Fruit fly (Drosophila melanogaster): ENCODE data around the gene PolA2.

PolA2 gene

DNA sequence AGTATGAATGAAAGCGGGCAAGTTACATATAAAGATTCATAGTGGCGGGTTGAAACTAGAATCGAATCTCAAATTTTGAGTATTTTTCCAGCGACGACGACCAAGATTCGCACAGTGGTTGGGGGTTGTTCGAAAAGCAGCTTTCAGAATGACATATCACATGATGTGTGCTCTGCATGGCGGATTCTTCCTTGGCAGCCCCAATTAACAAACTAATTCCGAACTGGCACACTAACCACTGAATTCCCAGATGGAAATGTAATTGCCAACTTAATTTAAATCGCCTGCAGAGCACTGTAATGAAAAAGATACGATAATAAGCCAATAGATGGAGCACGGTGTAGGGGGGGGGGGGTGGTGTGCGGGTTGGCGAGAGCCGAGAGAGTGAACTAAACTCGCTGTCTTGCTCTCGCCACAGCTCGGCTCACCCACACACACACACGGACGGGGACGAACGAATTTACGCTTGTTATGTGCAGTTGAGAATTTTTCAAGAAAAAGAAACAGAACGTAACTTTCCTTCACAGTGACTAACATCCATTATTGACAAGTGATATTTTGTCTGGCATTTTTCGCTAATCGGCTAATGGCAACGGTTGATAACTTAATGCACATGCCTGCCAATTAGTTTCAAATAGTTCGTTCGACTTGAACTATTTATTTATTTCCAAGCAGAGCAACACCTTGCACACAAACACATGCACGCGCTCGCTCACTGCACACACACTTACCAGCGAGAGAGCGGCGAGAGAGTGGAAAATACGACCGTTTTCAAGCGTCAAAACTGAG is 42.3 kb downstream of the PolA2 start:
- no peak for TF ChIP-seq dl (GFP tag; optimal IDR thresholded peaks at IDR 0.05; ENCODE audit: insufficient read depth in 1 of 2, partially characterized antibody in 2 of 2)
- TF ChIP-seq tai (GFP tag; optimal IDR thresholded peaks at IDR 0.05) = no peak
- TF ChIP-seq fru (GFP tag; optimal IDR thresholded peaks at IDR 0.05) = peak; percentile 97
- TF ChIP-seq Mio (GFP tag; optimal IDR thresholded peaks at IDR 0.05) = peak; percentile 91
- TF ChIP-seq dmrt93B (GFP tag; optimal IDR thresholded peaks at IDR 0.05) = peak; percentile 87
- TF ChIP-seq foxo (GFP tag; optimal IDR thresholded peaks at IDR 0.05) = peak; percentile 83 to 98
- peak; percentile 88 for TF ChIP-seq HLH106 (tag; optimal IDR thresholded peaks at IDR 0.05)
- peak; percentile 92 for TF ChIP-seq psq (GFP tag; optimal IDR thresholded peaks at IDR 0.05)
- no peak for TF ChIP-seq pan (optimal IDR thresholded peaks at IDR 0.05)
- peak; percentile 92 for TF ChIP-seq CG32264 (GFP tag; optimal IDR thresholded peaks at IDR 0.05)
- no peak for TF ChIP-seq Dfd (GFP tag; optimal IDR thresholded peaks at IDR 0.05)
- TF ChIP-seq Hr78 (GFP tag; optimal IDR thresholded peaks at IDR 0.05) = no peak
- TF ChIP-seq sage (GFP tag; optimal IDR thresholded peaks at IDR 0.05) = peak; percentile 88
- peak; percentile 98 for TF ChIP-seq rgr (GFP tag; optimal IDR thresholded peaks at IDR 0.05)
- TF ChIP-seq Jra (GFP tag; optimal IDR thresholded peaks at IDR 0.05) = peak; percentile 80
- peak; percentile 14 for TF ChIP-seq Abd-B (GFP tag; optimal IDR thresholded peaks at IDR 0.05)
- peak; percentile 40 for TF ChIP-seq Dif (GFP tag; optimal IDR thresholded peaks at IDR 0.05; ENCODE audit: partially characterized antibody)
- peak; percentile 18 for TF ChIP-seq jim (GFP tag; optimal IDR thresholded peaks at IDR 0.05)
- TF ChIP-seq GATAd (GFP tag; optimal IDR thresholded peaks at IDR 0.05) = no peak
- peak; percentile 99 for TF ChIP-seq woc (GFP tag; optimal IDR thresholded peaks at IDR 0.05)
- TF ChIP-seq Sp1 (GFP tag; optimal IDR thresholded peaks at IDR 0.05) = peak; percentile 92
- peak; percentile 36 for TF ChIP-seq Hr83 (GFP tag; optimal IDR thresholded peaks at IDR 0.05; ENCODE audit: poor library complexity, severe bottlenecking)
- TF ChIP-seq usp (GFP tag; optimal IDR thresholded peaks at IDR 0.05) = no peak
- peak; percentile 66 for TF ChIP-seq Rel (GFP tag; optimal IDR thresholded peaks at IDR 0.05)
- TF ChIP-seq Rel (tag; optimal IDR thresholded peaks at IDR 0.05) = peak; percentile 54
- peak; percentile 93 for TF ChIP-seq Hnf4 (GFP tag; optimal IDR thresholded peaks at IDR 0.05)
- TF ChIP-seq CG9705 (GFP tag; optimal IDR thresholded peaks at IDR 0.05) = peak; percentile 35
- TF ChIP-seq N (GFP tag; optimal IDR thresholded peaks at IDR 0.05) = peak; percentile 47
- no peak for TF ChIP-seq Myc (optimal IDR thresholded peaks at IDR 0.05)
- peak; percentile 97 for TF ChIP-seq br (GFP tag; optimal IDR thresholded peaks at IDR 0.05)
- TF ChIP-seq OdsH (GFP tag; optimal IDR thresholded peaks at IDR 0.05) = peak; percentile 97
- TF ChIP-seq h (GFP tag; optimal IDR thresholded peaks at IDR 0.05) = peak; percentile 97
- peak; percentile 73 for TF ChIP-seq sv (GFP tag; optimal IDR thresholded peaks at IDR 0.05)
- TF ChIP-seq CrebA (GFP tag; optimal IDR thresholded peaks at IDR 0.05; ENCODE audit: borderline replicate concordance) = no peak
- peak; percentile 97 for TF ChIP-seq ey (GFP tag; optimal IDR thresholded peaks at IDR 0.05)
- TF ChIP-seq dsf (GFP tag; optimal IDR thresholded peaks at IDR 0.05; ENCODE audit: borderline replicate concordance) = peak; percentile 36
- no peak for TF ChIP-seq Vsx2 (GFP tag; optimal IDR thresholded peaks at IDR 0.05; ENCODE audit: partially characterized antibody)

dm6 chr3R:27281811-27282131 is 42.8 kb downstream of the PolA2 start:
- TF ChIP-seq N (GFP tag; optimal IDR thresholded peaks at IDR 0.05) = no peak
- no peak for TF ChIP-seq usp (GFP tag; optimal IDR thresholded peaks at IDR 0.05)
- no peak for TF ChIP-seq Hnf4 (GFP tag; optimal IDR thresholded peaks at IDR 0.05)
- TF ChIP-seq dmrt93B (GFP tag; optimal IDR thresholded peaks at IDR 0.05) = no peak
- no peak for TF ChIP-seq woc (GFP tag; optimal IDR thresholded peaks at IDR 0.05)
- no peak for TF ChIP-seq Abd-B (GFP tag; optimal IDR thresholded peaks at IDR 0.05)
- no peak for TF ChIP-seq Hr78 (GFP tag; optimal IDR thresholded peaks at IDR 0.05)
- TF ChIP-seq dsf (GFP tag; optimal IDR thresholded peaks at IDR 0.05; ENCODE audit: borderline replicate concordance) = no peak
- no peak for TF ChIP-seq h (GFP tag; optimal IDR thresholded peaks at IDR 0.05)
- no peak for TF ChIP-seq Vsx2 (GFP tag; optimal IDR thresholded peaks at IDR 0.05; ENCODE audit: partially characterized antibody)
- no peak for TF ChIP-seq Sp1 (GFP tag; optimal IDR thresholded peaks at IDR 0.05)
- TF ChIP-seq psq (GFP tag; optimal IDR thresholded peaks at IDR 0.05) = no peak
- no peak for TF ChIP-seq jim (GFP tag; optimal IDR thresholded peaks at IDR 0.05)
- TF ChIP-seq tai (GFP tag; optimal IDR thresholded peaks at IDR 0.05) = no peak
- no peak for TF ChIP-seq Jra (GFP tag; optimal IDR thresholded peaks at IDR 0.05)
- TF ChIP-seq dl (GFP tag; optimal IDR thresholded peaks at IDR 0.05; ENCODE audit: insufficient read depth in 1 of 2, partially characterized antibody in 2 of 2) = no peak
